Worm (Caenorhabditis elegans): Measurements from ENCODE around the gene T12C9.7.
A peak's percentile ranks its signal among the peaks of the same experiment; 100 is the strongest.

Gene T12C9.7

ce11 chrII:4467869-4468268, 7.1 kb upstream of the T12C9.7 start, which contains the start of gene W06B4.2:
W06B4.2 (plus strand) TSS chrII:4468169.
- TF ChIP-seq tlf-1 (GFP tag; optimal IDR thresholded peaks at IDR 0.05): no peak
- TF ChIP-seq B0035.1 (tag; optimal IDR thresholded peaks at IDR 0.05): no peak
- no peak for TF ChIP-seq ztf-26 (tag; optimal IDR thresholded peaks at IDR 0.05)
- TF ChIP-seq athp-1 (tag; optimal IDR thresholded peaks at IDR 0.05): no peak
- no peak for TF ChIP-seq aptf-2 (GFP tag; conservative IDR thresholded peaks at IDR 0.05)
- no peak for TF ChIP-seq die-1 (tag; optimal IDR thresholded peaks at IDR 0.05)
- TF ChIP-seq snpc-3.4 (tag; optimal IDR thresholded peaks at IDR 0.05): no peak
- no peak for TF ChIP-seq fkh-3 (tag; optimal IDR thresholded peaks at IDR 0.05)
- TF ChIP-seq F57C9.4 (tag; optimal IDR thresholded peaks at IDR 0.05): no peak
- no peak for TF ChIP-seq dpff-1 (tag; optimal IDR thresholded peaks at IDR 0.05)
- no peak for TF ChIP-seq snpc-1.3 (tag; optimal IDR thresholded peaks at IDR 0.05; ENCODE audit: insufficient read depth)
- TF ChIP-seq ceh-100 (GFP tag; IDR thresholded peaks at IDR 0.05): no peak
- TF ChIP-seq egrh-3 (GFP tag; IDR thresholded peaks at IDR 0.05): no peak
- TF ChIP-seq B0336.3 (GFP tag; IDR thresholded peaks at IDR 0.05): no peak
- no peak for TF ChIP-seq lag-1 (GFP tag; IDR thresholded peaks at IDR 0.05)
- TF ChIP-seq F10E7.11 (tag; optimal IDR thresholded peaks at IDR 0.05): no peak
- TF ChIP-seq nhr-27 (tag; optimal IDR thresholded peaks at IDR 0.05): no peak

DNA sequence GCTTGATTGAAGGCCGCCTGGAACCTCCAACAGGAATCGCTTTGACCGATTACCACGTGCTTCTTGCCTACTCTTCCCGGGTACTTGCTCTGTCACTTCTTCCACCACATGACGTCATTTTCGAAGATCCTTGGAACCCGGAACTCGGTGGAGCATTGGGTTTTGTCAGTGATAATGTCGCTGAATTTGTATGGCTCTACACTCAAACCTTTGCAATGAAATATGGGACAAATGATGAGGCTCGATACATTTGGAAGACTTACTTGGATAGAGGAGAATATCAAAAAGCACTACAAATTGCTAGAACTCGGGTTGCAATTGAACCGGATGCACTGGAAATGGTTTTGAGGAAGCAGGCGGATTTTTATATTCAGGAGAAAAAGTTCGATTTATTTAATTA, 2.1 kb upstream of the T12C9.7 start:
- TF ChIP-seq madf-3 (GFP tag; IDR thresholded peaks at IDR 0.05) (no peak), let-526 (GFP tag; IDR thresholded peaks at IDR 0.05) (no peak)

ce11 chrII:4460297-4460696, 454 bp downstream of the T12C9.7 start:
- TF ChIP-seq nhr-90 (tag; optimal IDR thresholded peaks at IDR 0.05) (no peak), aptf-3 (GFP tag; IDR thresholded peaks at IDR 0.05) (no peak), Y67H2A.10 (GFP tag; conservative IDR thresholded peaks at IDR 0.05) (no peak), hsf-1 (GFP tag; IDR thresholded peaks at IDR 0.05) (no peak), F10E7.11 (tag; optimal IDR thresholded peaks at IDR 0.05) (no peak), madf-8 (GFP tag; conservative IDR thresholded peaks at IDR 0.05) (peak; percentile 73), F33H1.4 (GFP tag; IDR thresholded peaks at IDR 0.05) (peak; percentile 91), nhr-120 (GFP tag; IDR thresholded peaks at IDR 0.05) (no peak), Y53G8AR.9 (GFP tag; conservative IDR thresholded peaks at IDR 0.05) (no peak), ztf-18 (tag; optimal IDR thresholded peaks at IDR 0.05) (no peak), ceh-91 (GFP tag; IDR thresholded peaks at IDR 0.05) (peak; percentile 56), dox-1 (GFP tag; IDR thresholded peaks at IDR 0.05) (peak; percentile 39; the same call in 1 of the 2 replicates), lsl-1 (GFP tag; optimal IDR thresholded peaks at IDR 0.05) (peak; percentile 99), madf-6 (GFP tag; IDR thresholded peaks at IDR 0.05) (peak; percentile 90), nhr-27 (tag; optimal IDR thresholded peaks at IDR 0.05) (no peak), bed-1 (GFP tag; IDR thresholded peaks at IDR 0.05) (no peak), sea-2 (GFP tag; IDR thresholded peaks at IDR 0.05) (no peak), lin-54 (GFP tag; optimal IDR thresholded peaks at IDR 0.05) (peak; percentile 27), athp-1 (tag; optimal IDR thresholded peaks at IDR 0.05) (no peak), efl-1 (GFP tag; optimal IDR thresholded peaks at IDR 0.05) (peak; percentile 40), F22D6.2 (tag; optimal IDR thresholded peaks at IDR 0.05) (no peak), D2030.7 (GFP tag; IDR thresholded peaks at IDR 0.05) (peak; percentile 43; the same call in 1 of the 2 replicates), xnd-1 (tag; optimal IDR thresholded peaks at IDR 0.05) (peak; percentile 93)

All from whole organism, young adult.